Worm (Caenorhabditis elegans): Measurements from ENCODE around the gene nhr-34.
A peak's percentile ranks its signal among the peaks of the same experiment; 100 is the strongest.

DNA sequence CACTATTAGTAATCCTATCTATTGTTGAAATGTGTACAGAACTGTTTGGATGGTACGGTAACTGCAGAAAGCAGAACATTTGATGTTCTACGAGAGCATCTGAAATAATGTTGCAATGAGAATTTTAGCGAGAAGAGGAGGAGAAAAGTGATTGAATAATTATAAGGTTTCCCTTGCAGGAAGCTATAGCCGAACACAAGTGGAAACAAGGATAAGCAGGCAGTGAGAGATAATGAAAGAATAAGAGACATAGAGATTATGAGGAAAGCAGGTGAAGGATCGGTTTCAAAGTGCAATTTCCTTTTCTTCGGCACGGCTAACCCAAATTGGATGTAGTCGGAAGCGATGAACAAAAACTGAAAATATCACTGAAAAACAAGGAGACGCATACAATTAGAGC, 33.5 kb downstream of the nhr-34 start, which contains the start of gene del-2:
- no peak for TF ChIP-seq lin-14 (GFP tag; optimal IDR thresholded peaks at IDR 0.05)
- TF ChIP-seq lin-15B (tag; optimal IDR thresholded peaks at IDR 0.05) = no peak
- peak; percentile 6 for TF ChIP-seq nhr-47 (tag; optimal IDR thresholded peaks at IDR 0.05)
